Comparison of ENCODE assay signal across 3 worm cellular contexts in genomic region chrIII:12967437-12968043, ce11.
TF ChIP-seq lines count a peak whose summit lies in the region.

No protein-coding gene starts in this region.

TF ChIP-seq in whole organism, L1 larva, 84 proteins besides CTCF, POLR2A, EP300 and RAD21 (continued from another document):
- TF ChIP-seq vab-15 (tag; optimal IDR thresholded peaks at IDR 0.05; lab: Kevin White, UChicago) (no peak), swsn-7 (tag; optimal IDR thresholded peaks at IDR 0.05; lab: Kevin White, UChicago) (no peak), nhr-28 (tag; optimal IDR thresholded peaks at IDR 0.05; lab: Kevin White, UChicago) (no peak), nhr-20 (tag; optimal IDR thresholded peaks at IDR 0.05; lab: Kevin White, UChicago) (no peak), ceh-8 (GFP tag; optimal IDR thresholded peaks at IDR 0.05; lab: Kevin White, UChicago) (no peak), lin-15B (tag; optimal IDR thresholded peaks at IDR 0.05; lab: Kevin White, UChicago) (no peak), elt-2 (tag; optimal IDR thresholded peaks at IDR 0.05; lab: Kevin White, UChicago) (peak; percentile 52), C16A3.4 (tag; optimal IDR thresholded peaks at IDR 0.05; lab: Kevin White, UChicago) (no peak), fkh-10 (GFP tag; optimal IDR thresholded peaks at IDR 0.05; lab: Kevin White, UChicago) (no peak), nhr-11 (tag; optimal IDR thresholded peaks at IDR 0.05; lab: Kevin White, UChicago) (no peak), Y116A8C.19 (tag; optimal IDR thresholded peaks at IDR 0.05; lab: Kevin White, UChicago; ENCODE audit: borderline replicate concordance) (no peak)

TF ChIP-seq in whole organism, L3 larva, 47 proteins besides CTCF, POLR2A, EP300 and RAD21 (continued from another document):
- TF ChIP-seq ceh-16 (tag; optimal IDR thresholded peaks at IDR 0.05; lab: Kevin White, UChicago) = no peak
- peak; percentile 28 for TF ChIP-seq pha-4 (tag; optimal IDR thresholded peaks at IDR 0.05; lab: Kevin White, UChicago)
- no peak for TF ChIP-seq lin-15B (tag; optimal IDR thresholded peaks at IDR 0.05; lab: Kevin White, UChicago)
- no peak for TF ChIP-seq lsy-12 (tag; optimal IDR thresholded peaks at IDR 0.05; lab: Kevin White, UChicago)
- no peak for TF ChIP-seq nhr-28 (tag; optimal IDR thresholded peaks at IDR 0.05; lab: Kevin White, UChicago)
- TF ChIP-seq fos-1 (tag; optimal IDR thresholded peaks at IDR 0.05; lab: Kevin White, UChicago) = no peak
TF ChIP-seq in whole organism, L3 larva: peak in this region for 3.

TF ChIP-seq in whole organism, L4 larva, 104 proteins besides CTCF, POLR2A, EP300 and RAD21 (continued from another document):
- TF ChIP-seq php-3 (GFP tag; IDR thresholded peaks at IDR 0.05; lab: Robert Waterston, UW) (peak; percentile 61), R02D3.7 (tag; optimal IDR thresholded peaks at IDR 0.05; lab: Kevin White, UChicago) (no peak), hif-1 (tag; optimal IDR thresholded peaks at IDR 0.05; lab: Kevin White, UChicago) (no peak), dve-1 (tag; optimal IDR thresholded peaks at IDR 0.05; lab: Kevin White, UChicago; ENCODE audit: insufficient read depth) (peak; percentile 70), ctbp-1 (GFP tag; IDR thresholded peaks at IDR 0.05; lab: Robert Waterston, UW) (no peak), spr-3 (GFP tag; optimal IDR thresholded peaks at IDR 0.05; lab: Kevin White, UChicago) (no peak), aly-2 (tag; optimal IDR thresholded peaks at IDR 0.05; lab: Kevin White, UChicago) (no peak), F26F4.8 (GFP tag; conservative IDR thresholded peaks at IDR 0.05; lab: Robert Waterston, UW) (no peak), ces-1 (GFP tag; optimal IDR thresholded peaks at IDR 0.05; lab: Kevin White, UChicago) (no peak), hlh-11 (tag; optimal IDR thresholded peaks at IDR 0.05; lab: Kevin White, UChicago) (peak; percentile 24), daf-16 (GFP tag; optimal IDR thresholded peaks at IDR 0.05; lab: Kevin White, UChicago) (no peak), daf-16 (tag; optimal IDR thresholded peaks at IDR 0.05; lab: Kevin White, UChicago) (peak; percentile 8), unc-39 (tag; optimal IDR thresholded peaks at IDR 0.05; lab: Kevin White, UChicago) (no peak), lin-38 (GFP tag; IDR thresholded peaks at IDR 0.05; lab: Robert Waterston, UW) (peak; percentile 7; the same call in 1 of the 2 replicates), snpc-1.2 (GFP tag; IDR thresholded peaks at IDR 0.05; lab: Robert Waterston, UW) (no peak), nhr-42 (GFP tag; IDR thresholded peaks at IDR 0.05; lab: Robert Waterston, UW) (no peak), mxl-2 (GFP tag; conservative IDR thresholded peaks at IDR 0.05; lab: Robert Waterston, UW) (no peak), mep-1 (tag; optimal IDR thresholded peaks at IDR 0.05; lab: Kevin White, UChicago) (peak; percentile 38), dpl-1 (GFP tag; optimal IDR thresholded peaks at IDR 0.05; lab: Kevin White, UChicago) (no peak), lsy-2 (tag; optimal IDR thresholded peaks at IDR 0.05; lab: Kevin White, UChicago) (peak in 1 of 2 experiments; percentile 44), arid-1 (GFP tag; conservative IDR thresholded peaks at IDR 0.05; lab: Robert Waterston, UW) (no peak), nhr-28 (tag; optimal IDR thresholded peaks at IDR 0.05; lab: Kevin White, UChicago) (peak; percentile 31), zfp-3 (GFP tag; conservative IDR thresholded peaks at IDR 0.05; lab: Robert Waterston, UW) (no peak), nhr-41 (GFP tag; IDR thresholded peaks at IDR 0.05; lab: Robert Waterston, UW) (no peak), dmd-6 (GFP tag; IDR thresholded peaks at IDR 0.05; lab: Robert Waterston, UW) (peak; percentile 57), lim-7 (GFP tag; IDR thresholded peaks at IDR 0.05; lab: Robert Waterston, UW) (no peak), lir-3 (tag; optimal IDR thresholded peaks at IDR 0.05; lab: Kevin White, UChicago) (no peak), F49E8.2 (tag; optimal IDR thresholded peaks at IDR 0.05; lab: Kevin White, UChicago; ENCODE audit: borderline replicate concordance) (peak; percentile 24), lin-13 (GFP tag; optimal IDR thresholded peaks at IDR 0.05; lab: Kevin White, UChicago) (no peak), nhr-11 (tag; optimal IDR thresholded peaks at IDR 0.05; lab: Kevin White, UChicago) (no peak), ceh-62 (tag; optimal IDR thresholded peaks at IDR 0.05; lab: Kevin White, UChicago) (no peak), nhr-25 (tag; optimal IDR thresholded peaks at IDR 0.05; lab: Kevin White, UChicago; ENCODE audit: borderline replicate concordance, insufficient read depth) (no peak)
